Worm (Caenorhabditis elegans) whole organism, L3 larva: Measurements from ENCODE around the gene pals-16.

ENCODE experiments used
- elt-2 ChIP-seq: sonication (generic microtip); optimal IDR thresholded peaks from 2 replicates; lab custom pipeline; 2016; ENCODE audit warnings: missing genetic modification reagents, mild to moderate bottlenecking, missing genetic modification characterization, missing compliant biosample characterization
- nhr-11 ChIP-seq: fragments of 150-350 bp; optimal IDR thresholded peaks from 2 replicates; lab custom pipeline; 2014; ENCODE audit warnings: missing biosample characterization, missing genetic modification characterization
- nhr-237 ChIP-seq: fragments of 150-350 bp; optimal IDR thresholded peaks from 2 replicates; lab custom pipeline; 2014; ENCODE audit warnings: missing biosample characterization, missing genetic modification characterization
- nhr-28 ChIP-seq: fragments of 150-350 bp; optimal IDR thresholded peaks from 2 replicates; lab custom pipeline; 2014; ENCODE audit warnings: missing biosample characterization, missing genetic modification characterization
- nhr-76 ChIP-seq: fragments of 150-350 bp; sonication (generic microtip); optimal IDR thresholded peaks from 5 replicates; lab custom pipeline; 2014; ENCODE audit warnings: missing biosample characterization, missing genetic modification characterization
- nhr-77 ChIP-seq: fragments of 150-350 bp; optimal IDR thresholded peaks from 2 replicates; lab custom pipeline; 2014; ENCODE audit warnings: missing biosample characterization, missing genetic modification characterization
- snpc-4 ChIP-seq: fragments of 150-350 bp; optimal IDR thresholded peaks from 2 replicates; lab custom pipeline; 2014; ENCODE audit warnings: missing biosample characterization, missing genetic modification characterization

DNA sequence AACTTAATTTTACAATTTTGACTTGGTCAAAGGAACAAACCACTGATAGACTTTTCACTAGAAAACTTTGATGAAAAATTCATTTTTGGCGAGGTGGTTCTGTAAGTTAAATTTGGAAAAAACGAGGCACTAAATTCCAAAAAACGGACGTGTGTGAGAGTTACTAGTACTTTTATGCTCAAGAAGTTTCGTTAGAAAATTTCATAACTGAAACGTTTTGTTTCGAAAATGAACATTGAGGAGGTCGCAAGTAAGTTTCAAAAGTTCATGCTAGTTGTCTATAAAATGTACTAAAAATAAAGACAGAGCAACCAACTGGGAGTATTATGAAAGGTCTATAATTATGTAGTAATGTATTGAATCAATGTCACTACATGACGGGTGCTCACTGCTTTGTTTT lies 8.0 kb upstream of the pals-16 start, which contains the start of gene pals-17:
- TF ChIP-seq nhr-28 (tag; lab: Kevin White, UChicago) (no peak), nhr-11 (tag; lab: Kevin White, UChicago) (no peak), nhr-76 (no peak), elt-2 (tag; lab: Kevin White, UChicago) (no peak), snpc-4 (no peak), nhr-77 (tag; lab: Kevin White, UChicago) (no peak), nhr-237 (tag; lab: Kevin White, UChicago) (no peak)
